Worm (Caenorhabditis elegans) whole organism, L3 larva: ENCODE measurements around the gene pdha-1.
A peak's percentile ranks its signal among the peaks of the same experiment; 100 is the strongest.

Experiments
- elt-1 ChIP-seq: fragments of 150-350 bp; optimal IDR thresholded peaks from 2 replicates; lab custom pipeline; 2014; ENCODE audit warnings: missing biosample characterization, missing genetic modification characterization
- elt-2 ChIP-seq: sonication (generic microtip); optimal IDR thresholded peaks from 2 replicates; lab custom pipeline; 2016; ENCODE audit warnings: missing genetic modification reagents, mild to moderate bottlenecking, missing genetic modification characterization, missing compliant biosample characterization
- fkh-2 ChIP-seq: fragments of 150-350 bp; optimal IDR thresholded peaks from 2 replicates; lab custom pipeline; 2014; ENCODE audit warnings: missing biosample characterization, missing genetic modification reagents, missing genetic modification characterization
- lsy-12 ChIP-seq: sonication (generic microtip); optimal IDR thresholded peaks from 2 replicates; lab custom pipeline; 2016; ENCODE audit warnings: mild to moderate bottlenecking, missing genetic modification characterization, missing compliant biosample characterization
- nhr-12 ChIP-seq: fragments of 150-350 bp; optimal IDR thresholded peaks from 2 replicates; lab custom pipeline; 2014; ENCODE audit warnings: missing biosample characterization, missing genetic modification characterization
- nhr-23 ChIP-seq: fragments of 150-350 bp; optimal IDR thresholded peaks from 2 replicates; lab custom pipeline; 2014; ENCODE audit warnings: missing biosample characterization, missing genetic modification reagents, missing genetic modification characterization
- sea-2 ChIP-seq: fragments of 150-350 bp; sonication (generic microtip); optimal IDR thresholded peaks from 4 replicates; lab custom pipeline; 2014; ENCODE audit warnings: missing biosample characterization, missing genetic modification reagents, missing genetic modification characterization
- skn-1 ChIP-seq: fragments of 150-350 bp; optimal IDR thresholded peaks from 2 replicates; lab custom pipeline; 2014; ENCODE audit warnings: missing biosample characterization, missing genetic modification characterization
- unc-62 ChIP-seq: fragments of 150-350 bp; sonication (generic microtip); optimal IDR thresholded peaks from 4 replicates; lab custom pipeline; 2014; ENCODE audit warnings: missing biosample characterization, missing genetic modification reagents, missing genetic modification characterization

DNA sequence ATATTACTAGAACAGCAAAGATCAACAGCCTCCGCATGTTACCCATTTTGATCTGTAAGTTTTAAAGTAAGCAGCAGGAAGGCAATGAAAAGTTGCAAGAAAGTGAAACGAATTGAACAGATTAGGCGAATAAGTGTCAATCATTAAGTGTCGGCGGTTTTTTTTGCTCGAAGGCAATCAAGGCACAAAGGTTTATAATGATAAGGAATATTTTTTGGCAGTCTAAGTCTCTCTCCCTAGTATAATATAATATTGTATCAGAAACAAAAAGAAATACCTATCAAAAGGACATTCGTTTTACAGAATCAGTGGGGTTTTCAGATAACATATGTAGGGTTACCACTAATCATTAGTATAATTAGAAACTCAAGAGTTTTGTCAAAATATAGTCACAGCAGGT is 33.4 kb upstream of the pdha-1 start, which contains the start of gene nrf-6:
- no peak for TF ChIP-seq nhr-23 (tag; lab: Kevin White, UChicago)
- no peak for TF ChIP-seq unc-62 (GFP tag; lab: Kevin White, UChicago)
- no peak for TF ChIP-seq nhr-12 (tag; lab: Kevin White, UChicago)
- no peak for TF ChIP-seq fkh-2 (tag; lab: Kevin White, UChicago)
- TF ChIP-seq elt-1 (tag; lab: Kevin White, UChicago): no peak
- no peak for TF ChIP-seq sea-2 (GFP tag; lab: Kevin White, UChicago)
- no peak for TF ChIP-seq skn-1 (tag; lab: Kevin White, UChicago)
- TF ChIP-seq elt-2 (tag; lab: Kevin White, UChicago): peak; percentile 87
- no peak for TF ChIP-seq lsy-12 (tag; lab: Kevin White, UChicago)
